Fruit fly (Drosophila melanogaster) whole organism, embryonic: ENCODE data around the gene Fdx1.

ENCODE experiments used
- ATbp ChIP-seq: fragments of 200-800 bp; sonication (Bioruptor generic); optimal IDR thresholded peaks from 2 replicates; lab custom pipeline; 2017; ENCODE audit warnings: missing biosample characterization, mild to moderate bottlenecking, missing genetic modification characterization, missing genetic modification reagents
- Ada2b ChIP-seq: fragments of 200-800 bp; sonication (Bioruptor generic); IDR thresholded peaks from 2 replicates; pipeline ENCODE4 v1.3.6; 2022; ENCODE audit warnings: missing biosample characterization, missing genetic modification characterization
- Aef1 ChIP-seq: fragments of 200-800 bp; sonication (Bioruptor generic); IDR thresholded peaks from 3 replicates; pipeline ENCODE4 v1.3.6; 2022; ENCODE audit warnings: missing biosample characterization, missing genetic modification characterization
- Bgb ChIP-seq: fragments of 200-800 bp; sonication (Bioruptor generic); IDR thresholded peaks from 2 replicates; pipeline ENCODE4 v1.3.6; 2022; ENCODE audit warnings: missing biosample characterization, missing genetic modification characterization; ENCODE audit not compliant: partially characterized antibody
- CG1024 ChIP-seq: fragments of 200-800 bp; sonication (Bioruptor generic); IDR thresholded peaks from 2 replicates; pipeline ENCODE4 v1.3.6; 2022; ENCODE audit warnings: missing biosample characterization, missing genetic modification characterization
- CG10431 ChIP-seq: fragments of 200-800 bp; sonication (Bioruptor generic); optimal IDR thresholded peaks from 3 replicates; lab custom pipeline; 2018; ENCODE audit warnings: missing biosample characterization, mild to moderate bottlenecking, missing genetic modification characterization
- CG10543 ChIP-seq: fragments of 200-800 bp; sonication (Bioruptor generic); optimal IDR thresholded peaks from 3 replicates; lab custom pipeline; 2017; ENCODE audit warnings: missing biosample characterization, mild to moderate bottlenecking, missing genetic modification characterization, moderate library complexity
- CG10565 ChIP-seq: fragments of 200-800 bp; sonication (Bioruptor generic); optimal IDR thresholded peaks from 3 replicates; lab custom pipeline; 2016; ENCODE audit warnings: missing biosample characterization, mild to moderate bottlenecking, missing genetic modification characterization
- CG11085 ChIP-seq: fragments of 200-800 bp; sonication (Bioruptor generic); IDR thresholded peaks from 2 replicates; pipeline ENCODE4 v1.3.6; 2022; ENCODE audit warnings: missing biosample characterization, missing genetic modification characterization
- CG11456 ChIP-seq: fragments of 200-800 bp; sonication (Bioruptor generic); IDR thresholded peaks from 3 replicates; pipeline ENCODE4 v1.3.6; 2022; ENCODE audit warnings: missing biosample characterization, missing genetic modification characterization
- CG14441 ChIP-seq: fragments of 200-800 bp; sonication (Bioruptor generic); IDR thresholded peaks from 2 replicates; pipeline ENCODE4 v1.3.6; 2022; ENCODE audit warnings: missing biosample characterization, missing genetic modification characterization
- CG15269 ChIP-seq: fragments of 200-800 bp; sonication (Bioruptor generic); optimal IDR thresholded peaks from 2 replicates; lab custom pipeline; 2018; ENCODE audit warnings: missing biosample characterization, mild to moderate bottlenecking, missing genetic modification characterization, moderate library complexity
- CG15479 ChIP-seq: fragments of 200-800 bp; sonication (Bioruptor generic); optimal IDR thresholded peaks from 3 replicates; lab custom pipeline; 2019; ENCODE audit warnings: missing biosample characterization, mild to moderate bottlenecking, missing genetic modification characterization, moderate library complexity
- CG16779 ChIP-seq: fragments of 200-800 bp; sonication (Bioruptor generic); IDR thresholded peaks from 2 replicates; pipeline ENCODE4 v1.3.6; 2022; ENCODE audit warnings: missing biosample characterization, missing genetic modification characterization
- CG16813 ChIP-seq: fragments of 200-800 bp; sonication (Bioruptor generic); IDR thresholded peaks from 3 replicates; pipeline ENCODE4 v1.3.6; 2022; ENCODE audit warnings: missing biosample characterization, missing genetic modification characterization; ENCODE audit not compliant: partially characterized antibody
- CG16863 ChIP-seq: fragments of 200-800 bp; sonication (Bioruptor generic); optimal IDR thresholded peaks from 3 replicates; lab custom pipeline; 2016; ENCODE audit warnings: missing biosample characterization, missing genetic modification characterization
- CG17612 ChIP-seq: fragments of 200-800 bp; sonication (Bioruptor generic); IDR thresholded peaks from 2 replicates; pipeline ENCODE4 v1.3.6; 2022; ENCODE audit warnings: missing biosample characterization, missing genetic modification characterization
- CG18262 ChIP-seq: fragments of 200-800 bp; optimal IDR thresholded peaks from 3 replicates; lab custom pipeline; 2019; ENCODE audit warnings: missing biosample characterization, mild to moderate bottlenecking, missing genetic modification characterization, moderate library complexity
- CG18476 ChIP-seq: fragments of 200-800 bp; sonication (Bioruptor generic); optimal IDR thresholded peaks from 2 replicates; lab custom pipeline; 2016; ENCODE audit warnings: missing biosample characterization, mild to moderate bottlenecking, missing genetic modification characterization
- CG3726 ChIP-seq: fragments of 200-800 bp; sonication (Bioruptor generic); IDR thresholded peaks from 3 replicates; pipeline ENCODE4, ENCODE4 v1.3.6; 2022; ENCODE audit warnings: missing biosample characterization, missing genetic modification characterization
- CG3995 ChIP-seq: fragments of 200-800 bp; sonication (Bioruptor generic); optimal IDR thresholded peaks from 3 replicates; lab custom pipeline; 2016; ENCODE audit warnings: missing biosample characterization, missing genetic modification characterization
- CG8924 ChIP-seq: fragments of 200-800 bp; optimal IDR thresholded peaks from 3 replicates; lab custom pipeline; 2019; ENCODE audit warnings: missing biosample characterization, mild to moderate bottlenecking, missing genetic modification characterization, moderate library complexity
- CG9215 ChIP-seq: fragments of 200-800 bp; sonication (Bioruptor generic); IDR thresholded peaks from 2 replicates; pipeline ENCODE4 v1.3.6; 2022; ENCODE audit warnings: missing biosample characterization, missing genetic modification characterization
- CG9797 ChIP-seq: fragments of 200-800 bp; sonication (Bioruptor generic); optimal IDR thresholded peaks from 3 replicates; lab custom pipeline; 2018; ENCODE audit warnings: missing biosample characterization, mild to moderate bottlenecking, missing genetic modification characterization
- Dfd ChIP-seq, 2 experiments: fragments of >200 bp; optimal IDR thresholded peaks; 2 replicates each; lab custom pipeline; 2017; ENCODE audit warnings: missing biosample characterization in 2 of 2, missing genetic modification characterization in 2 of 2
- Drgx ChIP-seq: fragments of 200-800 bp; sonication (Bioruptor generic); IDR thresholded peaks from 2 replicates; pipeline ENCODE4 v1.3.6; 2022; ENCODE audit warnings: missing biosample characterization, missing genetic modification characterization
- H2.0 ChIP-seq: fragments of 200-800 bp; sonication (Bioruptor generic); IDR thresholded peaks from 2 replicates; pipeline ENCODE4 v1.3.6; 2022; ENCODE audit warnings: missing biosample characterization, missing genetic modification characterization
- Hand ChIP-seq: fragments of 200-800 bp; sonication (Bioruptor generic); optimal IDR thresholded peaks from 2 replicates; lab custom pipeline; 2017; ENCODE audit warnings: mild to moderate bottlenecking, missing biosample characterization, missing genetic modification reagents, missing genetic modification characterization
- Hr3 ChIP-seq: fragments of 200-800 bp; sonication (Bioruptor generic); optimal IDR thresholded peaks from 3 replicates; lab custom pipeline; 2016; ENCODE audit warnings: missing biosample characterization, missing genetic modification characterization
- Hsf ChIP-seq: fragments of 200-800 bp; sonication (Bioruptor generic); optimal IDR thresholded peaks from 3 replicates; lab custom pipeline; 2016; ENCODE audit warnings: missing biosample characterization, missing genetic modification characterization
- MESR4 ChIP-seq: fragments of 200-800 bp; sonication (Bioruptor generic); optimal IDR thresholded peaks from 2 replicates; lab custom pipeline; 2018; ENCODE audit warnings: missing biosample characterization, mild to moderate bottlenecking, missing genetic modification characterization, moderate library complexity
- MTF-1 ChIP-seq: fragments of 200-800 bp; sonication (Bioruptor generic); optimal IDR thresholded peaks from 2 replicates; lab custom pipeline; 2018; ENCODE audit warnings: missing biosample characterization, mild to moderate bottlenecking, missing genetic modification characterization, borderline replicate concordance
- Mad ChIP-seq: fragments of 200-800 bp; sonication (Bioruptor generic); optimal IDR thresholded peaks from 2 replicates; lab custom pipeline; 2016; ENCODE audit warnings: missing biosample characterization, missing genetic modification characterization
- Ptx1 ChIP-seq: fragments of 200-800 bp; sonication (Bioruptor generic); IDR thresholded peaks from 2 replicates; pipeline ENCODE4 v1.3.6; 2022; ENCODE audit warnings: missing biosample characterization, missing genetic modification characterization
- Sry-β ChIP-seq: fragments of 200-800 bp; sonication (Bioruptor generic); optimal IDR thresholded peaks from 2 replicates; lab custom pipeline; 2018; ENCODE audit warnings: missing biosample characterization, mild to moderate bottlenecking, missing genetic modification characterization, moderate library complexity
- ara ChIP-seq: fragments of 200-800 bp; sonication (Bioruptor generic); IDR thresholded peaks from 2 replicates; pipeline ENCODE4 v1.3.6; 2022; ENCODE audit warnings: missing biosample characterization, missing genetic modification characterization
- ase ChIP-seq: fragments of 200-800 bp; sonication (Bioruptor generic); IDR thresholded peaks from 3 replicates; pipeline ENCODE4 v1.3.6; 2022; ENCODE audit warnings: missing biosample characterization, missing genetic modification characterization
- az2 ChIP-seq: fragments of 200-800 bp; sonication (Bioruptor generic); optimal IDR thresholded peaks from 3 replicates; lab custom pipeline; 2016; ENCODE audit warnings: missing biosample characterization, missing genetic modification characterization
- crc ChIP-seq: fragments of 200-800 bp; sonication (Bioruptor generic); optimal IDR thresholded peaks from 2 replicates; lab custom pipeline; 2016; ENCODE audit warnings: missing biosample characterization, missing genetic modification characterization
- da ChIP-seq: fragments of 200-800 bp; sonication (Bioruptor generic); optimal IDR thresholded peaks from 2 replicates; lab custom pipeline; 2016; ENCODE audit warnings: missing biosample characterization, missing genetic modification characterization
- dpn ChIP-seq, 2 experiments: fragments of 200-800 bp; sonication (Bioruptor generic); optimal IDR thresholded peaks; 3 replicates each; lab custom pipeline; 2016; ENCODE audit warnings: missing biosample characterization in 2 of 2, missing genetic modification characterization in 2 of 2
- emc ChIP-seq: fragments of 200-800 bp; sonication (Bioruptor generic); optimal IDR thresholded peaks from 2 replicates; lab custom pipeline; 2016; ENCODE audit warnings: missing biosample characterization, missing genetic modification characterization
- ems ChIP-seq: fragments of 200-800 bp; sonication (Bioruptor generic); optimal IDR thresholded peaks from 3 replicates; lab custom pipeline; 2016; ENCODE audit warnings: missing biosample characterization, missing genetic modification characterization
- en ChIP-seq: fragments of 200-800 bp; sonication (Bioruptor generic); optimal IDR thresholded peaks from 2 replicates; lab custom pipeline; 2016; ENCODE audit warnings: missing biosample characterization, missing genetic modification characterization
- ewg ChIP-seq: fragments of 200-800 bp; sonication (Bioruptor generic); optimal IDR thresholded peaks from 3 replicates; lab custom pipeline; 2017; ENCODE audit warnings: mild to moderate bottlenecking, missing biosample characterization, missing genetic modification reagents, missing genetic modification characterization
- eyg ChIP-seq: fragments of 200-800 bp; sonication (Bioruptor generic); optimal IDR thresholded peaks from 3 replicates; lab custom pipeline; 2016; ENCODE audit warnings: missing biosample characterization, missing genetic modification characterization
- hbn ChIP-seq: fragments of 200-800 bp; sonication (Bioruptor generic); IDR thresholded peaks from 2 replicates; pipeline ENCODE4 v1.3.6; 2022; ENCODE audit warnings: missing biosample characterization, missing genetic modification characterization; ENCODE audit not compliant: partially characterized antibody
- so ChIP-seq: fragments of 200-800 bp; sonication (Bioruptor generic); IDR thresholded peaks from 3 replicates; pipeline ENCODE4 v1.3.6; 2022; ENCODE audit warnings: missing biosample characterization, missing genetic modification characterization
- tgo ChIP-seq: fragments of 200-800 bp; sonication (Bioruptor generic); IDR thresholded peaks from 3 replicates; pipeline ENCODE4 v1.3.6; 2022; ENCODE audit warnings: missing biosample characterization, missing genetic modification characterization
- toy ChIP-seq: fragments of 200-800 bp; sonication (Bioruptor generic); IDR thresholded peaks from 2 replicates; pipeline ENCODE4 v1.3.6; 2022; ENCODE audit warnings: missing biosample characterization, missing genetic modification characterization
- unpg ChIP-seq: fragments of 200-800 bp; sonication (Bioruptor generic); optimal IDR thresholded peaks from 3 replicates; lab custom pipeline; 2018; ENCODE audit warnings: missing biosample characterization, mild to moderate bottlenecking, missing genetic modification characterization, moderate library complexity

Fdx1 gene

DNA sequence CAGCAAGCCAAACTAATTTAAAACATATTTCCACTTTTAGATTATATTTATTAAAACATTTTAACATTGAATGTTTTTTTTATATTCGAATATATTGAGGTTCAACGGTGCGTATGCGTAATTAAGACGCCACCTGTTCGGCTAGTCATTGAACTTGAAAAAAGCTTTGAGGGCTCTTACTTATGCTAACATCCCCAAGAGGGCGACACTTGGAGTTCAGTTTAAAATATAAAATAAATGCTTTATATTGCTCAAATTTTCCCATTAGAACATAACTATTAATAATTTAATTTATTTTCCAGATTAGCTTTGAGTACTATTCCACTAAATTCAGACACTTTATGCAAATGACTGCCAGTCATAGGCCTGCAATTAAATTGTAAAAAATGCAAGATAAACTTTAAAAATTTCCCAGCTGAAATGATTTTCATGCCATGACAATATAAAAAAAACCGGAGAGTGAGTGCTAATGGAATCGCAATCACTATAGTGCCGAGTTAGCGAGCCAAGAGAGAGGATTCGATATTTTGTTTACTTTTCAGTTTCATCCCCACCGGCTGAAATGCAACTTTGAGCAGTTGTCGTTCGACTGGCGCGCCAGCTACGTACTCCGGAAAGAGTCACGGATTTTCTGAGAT lies 37.2 kb downstream of the Fdx1 start, which contains the start of gene PGRP-LA (continued):
- TF ChIP-seq Dfd (GFP tag; optimal IDR thresholded peaks at IDR 0.05; lab: Kevin White, UChicago) (no peak), CG11456 (GFP tag; lab: Robert Waterston, UW) (peak; percentile 84), Drgx (no peak), Ada2b (GFP tag; lab: Robert Waterston, UW) (no peak), Hand (GFP tag; lab: Kevin White, UChicago) (no peak), CG16863 (no peak), CG9215 (GFP tag; lab: Robert Waterston, UW) (no peak), Sry-β (GFP tag; lab: Kevin White, UChicago) (no peak), Aef1 (GFP tag; lab: Robert Waterston, UW) (peak; percentile 37; the same call in 1 of the 3 replicates), CG14441 (GFP tag; lab: Robert Waterston, UW) (0 out of 2 replicates have a peak, but pooled peaks have one; percentile 52), crc (GFP tag; lab: Kevin White, UChicago) (no peak), CG8924 (tag; lab: Kevin White, UChicago) (no peak), da (GFP tag; lab: Kevin White, UChicago) (no peak), az2 (peak; percentile 1), CG1024 (GFP tag; lab: Robert Waterston, UW) (0 out of 2 replicates have a peak, but pooled peaks have one; percentile 22), emc (GFP tag; lab: Kevin White, UChicago) (no peak), toy (GFP tag; lab: Robert Waterston, UW) (no peak), dpn (GFP tag; optimal IDR thresholded peaks at IDR 0.05; lab: Kevin White, UChicago) (peak in 1 of 2 experiments; percentile 36), CG15269 (tag; lab: Kevin White, UChicago) (peak; percentile 51), CG18262 (tag; lab: Kevin White, UChicago) (no peak), unpg (GFP tag; lab: Kevin White, UChicago) (peak; percentile 46), tgo (GFP tag; lab: Robert Waterston, UW) (peak; percentile 40; the same call in 1 of the 3 replicates), en (GFP tag; lab: Kevin White, UChicago) (no peak), ATbp (GFP tag; lab: Kevin White, UChicago) (peak; percentile 15), Bgb (no peak), Ptx1 (peak; percentile 44; the same call in 1 of the 2 replicates), MTF-1 (GFP tag; lab: Kevin White, UChicago) (peak; percentile 19), MESR4 (GFP tag; lab: Kevin White, UChicago) (no peak), Hsf (GFP tag; lab: Kevin White, UChicago) (peak; percentile 30), CG3995 (GFP tag; lab: Kevin White, UChicago) (no peak), ase (GFP tag; lab: Robert Waterston, UW) (peak; percentile 24; the same call in 1 of the 3 replicates), CG15479 (GFP tag; lab: Kevin White, UChicago) (no peak), ems (GFP tag; lab: Kevin White, UChicago) (no peak), hbn (GFP tag; lab: Robert Waterston, UW) (no peak), H2.0 (GFP tag; lab: Robert Waterston, UW) (peak; percentile 29; the same call in 1 of the 2 replicates), CG18476 (no peak), CG11085 (no peak), CG3726 (GFP tag; lab: Robert Waterston, UW) (no peak), CG16813 (GFP tag; lab: Robert Waterston, UW) (no peak), eyg (GFP tag; lab: Kevin White, UChicago) (no peak), Mad (no peak), Hr3 (GFP tag; lab: Kevin White, UChicago) (peak; percentile 4), so (no peak), ewg (peak; percentile 11), CG10565 (no peak), CG9797 (GFP tag; lab: Kevin White, UChicago) (no peak), CG17612 (no peak), CG16779 (GFP tag; lab: Robert Waterston, UW) (no peak), CG10543 (GFP tag; lab: Kevin White, UChicago) (peak; percentile 18), ara (GFP tag; lab: Robert Waterston, UW) (no peak), CG10431 (peak; percentile 19)
